Worm (Caenorhabditis elegans) whole organism, L1 larva: ENCODE measurements around the gene ifg-1.

ENCODE experiments used
- F16B12.6 ChIP-seq: fragments of 150-350 bp; optimal IDR thresholded peaks from 2 replicates; lab custom pipeline; 2014; ENCODE audit warnings: missing biosample characterization, missing genetic modification characterization
- Y116A8C.19 ChIP-seq: sonication (generic microtip); optimal IDR thresholded peaks from 2 replicates; lab custom pipeline; 2016; ENCODE audit warnings: missing compliant biosample characterization, missing genetic modification characterization, borderline replicate concordance
- ama-1 ChIP-seq: fragments of 150-350 bp; optimal IDR thresholded peaks from 2 replicates; lab custom pipeline; 2014
- ceh-63 ChIP-seq: fragments of 200-800 bp; sonication (Bioruptor generic); optimal IDR thresholded peaks from 2 replicates; lab custom pipeline; 2018; ENCODE audit warnings: mild to moderate bottlenecking, missing genetic modification characterization, missing compliant biosample characterization
- ceh-88 ChIP-seq: fragments of 200-800 bp; sonication (Bioruptor generic); IDR thresholded peaks from 2 replicates; pipeline ENCODE4 v1.3.6; 2022; ENCODE audit warnings: missing genetic modification characterization, missing compliant biosample characterization
- ces-1 ChIP-seq: fragments of 150-350 bp; optimal IDR thresholded peaks from 2 replicates; lab custom pipeline; 2014; ENCODE audit warnings: missing biosample characterization, missing genetic modification reagents, missing genetic modification characterization
- dpl-1 ChIP-seq, 3 experiments: fragments of 150-350 bp in 2 of 3; sonication (generic microtip) in 1 of 3; optimal IDR thresholded peaks; 2 replicates each; lab custom pipeline; 2014 to 2017; ENCODE audit warnings: missing biosample characterization in 3 of 3, missing genetic modification characterization in 3 of 3, missing genetic modification reagents in 3 of 3
- dsc-1 ChIP-seq: sonication (generic microtip); optimal IDR thresholded peaks from 2 replicates; lab custom pipeline; 2016; ENCODE audit warnings: mild to moderate bottlenecking, missing genetic modification characterization, missing compliant biosample characterization
- egl-13 ChIP-seq: sonication (generic microtip); optimal IDR thresholded peaks from 2 replicates; lab custom pipeline; 2016; ENCODE audit warnings: missing genotype, missing genetic modification reagents, missing genetic modification characterization, missing compliant biosample characterization
- elt-3 ChIP-seq, 6 experiments: fragments of 150-350 bp in 1 of 6; sonication (generic microtip); optimal IDR thresholded peaks; 2 replicates each; lab custom pipeline; 2017 to 2018; ENCODE audit warnings: missing biosample characterization in 6 of 6, missing genetic modification characterization in 6 of 6, inconsistent platforms in 1 of 6
- fkh-4 ChIP-seq: sonication (generic microtip); optimal IDR thresholded peaks from 2 replicates; lab custom pipeline; 2016; ENCODE audit warnings: missing compliant biosample characterization, missing genetic modification characterization, borderline replicate concordance
- fkh-8 ChIP-seq: sonication (generic microtip); optimal IDR thresholded peaks from 2 replicates; lab custom pipeline; 2016; ENCODE audit warnings: mild to moderate bottlenecking, missing genetic modification characterization, missing compliant biosample characterization
- fos-1 ChIP-seq: fragments of 150-350 bp; optimal IDR thresholded peaks from 2 replicates; lab custom pipeline; 2014; ENCODE audit warnings: missing biosample characterization, missing genetic modification characterization
- hlh-17 ChIP-seq: fragments of 200-800 bp; sonication (Bioruptor generic); optimal IDR thresholded peaks from 2 replicates; lab custom pipeline; 2018; ENCODE audit warnings: missing genetic modification characterization, mild to moderate bottlenecking, missing compliant biosample characterization, moderate library complexity, borderline replicate concordance
- irx-1 ChIP-seq: sonication (generic microtip); optimal IDR thresholded peaks from 2 replicates; lab custom pipeline; 2016; ENCODE audit warnings: missing genetic modification characterization, missing compliant biosample characterization
- isw-1 ChIP-seq: fragments of 200-800 bp; sonication (Bioruptor generic); IDR thresholded peaks from 2 replicates; pipeline ENCODE4 v1.3.6; 2022; ENCODE audit warnings: missing genetic modification characterization, missing compliant biosample characterization
- jun-1 ChIP-seq: fragments of 150-350 bp; optimal IDR thresholded peaks from 2 replicates; lab custom pipeline; 2014; ENCODE audit warnings: missing biosample characterization, missing genetic modification reagents, missing genetic modification characterization
- lin-13 ChIP-seq: fragments of 150-350 bp; optimal IDR thresholded peaks from 2 replicates; lab custom pipeline; 2014; ENCODE audit warnings: missing biosample characterization, missing genetic modification reagents, missing genetic modification characterization
- lin-14 ChIP-seq: fragments of 200-800 bp; sonication (Bioruptor generic); optimal IDR thresholded peaks from 2 replicates; lab custom pipeline; 2018; ENCODE audit warnings: mild to moderate bottlenecking, missing genetic modification characterization, moderate library complexity, missing compliant biosample characterization
- lin-15B ChIP-seq: fragments of 150-350 bp; sonication (generic microtip); optimal IDR thresholded peaks from 3 replicates; lab custom pipeline; 2014; ENCODE audit warnings: missing biosample characterization, missing genetic modification characterization
- lsy-2 ChIP-seq, 2 experiments: fragments of 150-350 bp; optimal IDR thresholded peaks; 2 replicates each; lab custom pipeline; 2014; ENCODE audit warnings: missing biosample characterization in 2 of 2, missing genetic modification characterization in 2 of 2
- mab-9 ChIP-seq: fragments of 200-800 bp; sonication (Bioruptor generic); IDR thresholded peaks from 2 replicates; pipeline ENCODE4 v1.3.6; 2022; ENCODE audit warnings: missing genetic modification reagents, missing genetic modification characterization, missing compliant biosample characterization
- mdl-1 ChIP-seq, 2 experiments: fragments of 150-350 bp; optimal IDR thresholded peaks; 2 replicates each; lab custom pipeline; 2014 to 2017; ENCODE audit warnings: missing biosample characterization in 2 of 2, missing genetic modification characterization in 2 of 2, inconsistent platforms in 1 of 2
- mep-1 ChIP-seq: fragments of 150-350 bp; optimal IDR thresholded peaks from 2 replicates; lab custom pipeline; 2014; ENCODE audit warnings: missing biosample characterization, missing genetic modification characterization
- nhr-11 ChIP-seq: fragments of 150-350 bp; optimal IDR thresholded peaks from 2 replicates; lab custom pipeline; 2014; ENCODE audit warnings: missing biosample characterization, missing genetic modification characterization
- nhr-20 ChIP-seq: sonication (generic microtip); optimal IDR thresholded peaks from 2 replicates; lab custom pipeline; 2016; ENCODE audit warnings: mild to moderate bottlenecking, missing genetic modification characterization, missing compliant biosample characterization
- nhr-47 ChIP-seq: sonication (generic microtip); optimal IDR thresholded peaks from 2 replicates; lab custom pipeline; 2016; ENCODE audit warnings: mild to moderate bottlenecking, missing genetic modification characterization, moderate library complexity, missing compliant biosample characterization
- nhr-90 ChIP-seq: sonication (generic microtip); optimal IDR thresholded peaks from 2 replicates; lab custom pipeline; 2016; ENCODE audit warnings: mild to moderate bottlenecking, missing genetic modification characterization, missing compliant biosample characterization; ENCODE audit not compliant: poor library complexity
- pqm-1 ChIP-seq: sonication (generic microtip); optimal IDR thresholded peaks from 3 replicates; lab custom pipeline; 2017; ENCODE audit warnings: missing biosample characterization, missing genetic modification characterization
- rnt-1 ChIP-seq: sonication (generic microtip); optimal IDR thresholded peaks from 2 replicates; lab custom pipeline; 2016; ENCODE audit warnings: mild to moderate bottlenecking, missing genetic modification characterization, moderate library complexity, missing compliant biosample characterization
- skn-1 ChIP-seq: fragments of 150-350 bp; optimal IDR thresholded peaks from 2 replicates; lab custom pipeline; 2014; ENCODE audit warnings: missing biosample characterization, missing genetic modification characterization
- snpc-4 ChIP-seq: fragments of 150-350 bp; optimal IDR thresholded peaks from 2 replicates; lab custom pipeline; 2014; ENCODE audit warnings: missing biosample characterization, missing genetic modification characterization
- snu-23 ChIP-seq: sonication (generic microtip); optimal IDR thresholded peaks from 2 replicates; lab custom pipeline; 2016; ENCODE audit warnings: missing genetic modification characterization, missing compliant biosample characterization
- sox-4 ChIP-seq: sonication (generic microtip); optimal IDR thresholded peaks from 2 replicates; lab custom pipeline; 2016; ENCODE audit warnings: missing genetic modification characterization, missing compliant biosample characterization
- sptf-1 ChIP-seq: fragments of 150-350 bp; optimal IDR thresholded peaks from 2 replicates; lab custom pipeline; 2014; ENCODE audit warnings: missing biosample characterization, missing genetic modification characterization
- swsn-7 ChIP-seq: sonication (generic microtip); optimal IDR thresholded peaks from 2 replicates; lab custom pipeline; 2016; ENCODE audit warnings: missing genetic modification characterization, missing compliant biosample characterization
- tbx-2 ChIP-seq: sonication (generic microtip); optimal IDR thresholded peaks from 2 replicates; lab custom pipeline; 2016; ENCODE audit warnings: missing genetic modification characterization, missing compliant biosample characterization
- tlp-1 ChIP-seq: fragments of 150-350 bp; optimal IDR thresholded peaks from 2 replicates; lab custom pipeline; 2014; ENCODE audit warnings: missing biosample characterization, missing genetic modification characterization
- unc-30 ChIP-seq: sonication (generic microtip); optimal IDR thresholded peaks from 2 replicates; lab custom pipeline; 2017; ENCODE audit warnings: missing biosample characterization, missing genetic modification characterization
- unc-62 ChIP-seq: fragments of 150-350 bp; optimal IDR thresholded peaks from 2 replicates; lab custom pipeline; 2014; ENCODE audit warnings: missing biosample characterization, missing genetic modification reagents, missing genetic modification characterization
- unc-86 ChIP-seq: sonication (generic microtip); optimal IDR thresholded peaks from 2 replicates; lab custom pipeline; 2016; ENCODE audit warnings: missing genetic modification characterization, missing compliant biosample characterization
- zip-4 ChIP-seq: fragments of 200-800 bp; sonication (Bioruptor generic); optimal IDR thresholded peaks from 2 replicates; lab custom pipeline; 2018; ENCODE audit warnings: mild to moderate bottlenecking, missing genetic modification characterization, moderate library complexity, missing compliant biosample characterization
- ztf-4 ChIP-seq: fragments of 150-350 bp; optimal IDR thresholded peaks from 2 replicates; lab custom pipeline; 2014; ENCODE audit warnings: missing biosample characterization, missing genetic modification characterization

The ifg-1 gene

DNA sequence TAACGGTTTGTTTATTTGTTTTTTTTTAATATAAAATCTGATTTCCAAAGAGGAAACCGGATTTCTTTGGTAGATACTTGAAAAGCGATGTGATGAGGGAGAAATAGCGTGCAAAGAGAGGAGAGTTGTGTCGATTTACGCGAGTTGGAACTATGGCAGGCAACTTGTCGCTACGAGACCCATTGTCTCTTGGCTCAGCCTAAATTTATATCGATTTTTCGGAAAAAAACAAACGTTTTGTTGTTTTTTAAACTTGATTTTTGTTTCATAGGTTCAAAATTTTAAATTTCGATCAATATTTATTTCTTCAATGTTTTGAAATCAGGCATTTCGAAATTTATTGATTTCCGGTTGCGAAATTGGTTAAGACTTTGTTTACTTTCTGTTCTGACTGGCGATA is 589 bp upstream of the ifg-1 start, which contains the start of gene M110.3 (continued):
- TF ChIP-seq isw-1 (peak; percentile 44), snu-23 (peak; percentile 64), jun-1 (peak; percentile 8), elt-3 (tag; optimal IDR thresholded peaks at IDR 0.05; lab: Kevin White, UChicago) (peak in 2 of 6 experiments; percentile 2 to 17), zip-4 (peak; percentile 47), lin-14 (GFP tag; lab: Kevin White, UChicago) (peak; percentile 68), tbx-2 (tag; lab: Kevin White, UChicago) (peak; percentile 28), nhr-47 (tag; lab: Kevin White, UChicago) (peak; percentile 50), rnt-1 (tag; lab: Kevin White, UChicago) (peak; percentile 43), mab-9 (GFP tag; lab: Robert Waterston, UW) (no peak), egl-13 (peak; percentile 14), mdl-1 (tag; optimal IDR thresholded peaks at IDR 0.05; lab: Kevin White, UChicago) (peak in 1 of 2 experiments; percentile 39), ama-1 (lab: Kevin White, UChicago) (no peak), ceh-63 (GFP tag; lab: Kevin White, UChicago) (no peak), dsc-1 (tag; lab: Kevin White, UChicago) (peak; percentile 29), lin-15B (peak; percentile 2), lsy-2 (tag; optimal IDR thresholded peaks at IDR 0.05; lab: Kevin White, UChicago) (peak; percentile 66 to 77), nhr-20 (tag; lab: Kevin White, UChicago) (peak; percentile 27), fkh-8 (peak; percentile 19), unc-30 (tag; lab: Kevin White, UChicago) (no peak)
- TF ChIP-seq, all 84 proteins: peak for 31

DNA sequence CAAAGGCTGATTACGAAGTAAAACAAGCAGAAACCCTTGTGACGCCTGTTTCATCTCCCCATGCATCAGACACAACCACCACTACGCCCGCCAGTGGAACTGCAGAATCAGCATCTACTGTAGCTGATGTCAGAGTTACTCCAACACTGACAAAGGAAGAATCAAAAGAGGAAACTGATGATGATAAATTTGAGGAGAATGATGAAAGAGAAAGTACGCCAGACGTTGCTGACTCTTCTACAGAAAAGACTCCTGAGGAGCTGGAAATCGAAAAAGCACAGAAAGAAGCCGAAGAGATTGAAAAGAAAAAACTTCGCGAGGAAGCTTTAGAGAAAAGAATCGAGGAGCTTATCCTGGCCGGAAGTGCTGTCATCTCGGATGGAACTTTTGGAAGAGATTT is 1.2 kb downstream of the ifg-1 start:
- TF ChIP-seq unc-62 (GFP tag; lab: Kevin White, UChicago), result no peak
- TF ChIP-seq ceh-88, result no peak
- TF ChIP-seq dsc-1 (tag; lab: Kevin White, UChicago), result no peak
- TF ChIP-seq lin-13 (GFP tag; lab: Kevin White, UChicago), result no peak
- no peak for TF ChIP-seq F16B12.6 (tag; lab: Kevin White, UChicago)
- no peak for TF ChIP-seq tlp-1 (tag; lab: Kevin White, UChicago)
- no peak for TF ChIP-seq sptf-1 (tag; lab: Kevin White, UChicago)
- no peak for TF ChIP-seq swsn-7
- no peak for TF ChIP-seq fkh-4 (tag; lab: Kevin White, UChicago)
- no peak for TF ChIP-seq lin-15B
- TF ChIP-seq nhr-11 (tag; lab: Kevin White, UChicago), result no peak
- TF ChIP-seq jun-1, result no peak
- TF ChIP-seq, all 84 proteins: peak for 0

DNA sequence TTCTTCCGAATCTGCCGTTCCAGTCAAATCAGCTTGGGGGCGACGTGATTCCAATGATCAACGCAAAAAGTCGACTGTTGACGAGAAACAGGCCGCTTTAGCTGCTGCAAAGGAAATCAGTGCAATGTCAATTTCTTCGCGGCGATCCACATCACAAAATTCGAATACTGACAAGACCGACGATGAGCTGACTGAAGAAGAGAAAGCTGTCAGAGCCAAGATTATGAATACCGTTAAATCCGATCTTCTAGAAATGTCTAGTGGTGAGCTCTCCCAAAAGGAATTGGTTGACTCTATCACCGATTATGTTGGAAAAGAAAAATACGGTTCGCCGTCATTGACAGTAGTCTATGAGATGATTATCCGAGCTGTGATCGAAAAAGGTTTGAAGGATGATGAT is 3.2 kb downstream of the ifg-1 start:
- TF ChIP-seq fos-1 (tag; lab: Kevin White, UChicago) (no peak), mdl-1 (tag; optimal IDR thresholded peaks at IDR 0.05; lab: Kevin White, UChicago) (no peak), hlh-17 (GFP tag; lab: Kevin White, UChicago) (no peak), unc-86 (tag; lab: Kevin White, UChicago) (no peak), sptf-1 (tag; lab: Kevin White, UChicago) (no peak), sox-4 (no peak), dpl-1 (GFP tag; optimal IDR thresholded peaks at IDR 0.05; lab: Kevin White, UChicago) (no peak), nhr-90 (no peak), irx-1 (tag; lab: Kevin White, UChicago) (no peak), skn-1 (tag; lab: Kevin White, UChicago) (no peak), ztf-4 (tag; lab: Kevin White, UChicago) (no peak), mep-1 (tag; lab: Kevin White, UChicago) (no peak), nhr-11 (tag; lab: Kevin White, UChicago) (no peak), ces-1 (GFP tag; lab: Kevin White, UChicago) (no peak), ama-1 (lab: Kevin White, UChicago) (no peak), tbx-2 (tag; lab: Kevin White, UChicago) (no peak), unc-30 (tag; lab: Kevin White, UChicago) (no peak), pqm-1 (tag; lab: Kevin White, UChicago) (no peak), snpc-4 (tag; lab: Kevin White, UChicago) (no peak), Y116A8C.19 (no peak)
